Worm (Caenorhabditis elegans) whole organism, mixed stage, embryonic: ENCODE results near the gene F26F4.6.
"Not testable (repeated sequence)": the region's sequence is repeated elsewhere in the genome, so short reads cannot be mapped to it uniquely, and the experiment has no call there.

Source experiments
- bed-3 ChIP-seq: fragments of 200-800 bp; sonication (Bioruptor generic); optimal IDR thresholded peaks from 3 replicates; lab custom pipeline; 2018; ENCODE audit warnings: mild to moderate bottlenecking, missing genetic modification characterization, moderate library complexity, missing compliant biosample characterization
- ceh-39 ChIP-seq: fragments of 150-350 bp; optimal IDR thresholded peaks from 2 replicates; lab custom pipeline; 2014; ENCODE audit warnings: missing biosample characterization, missing genetic modification characterization
- ceh-43 ChIP-seq: fragments of 200-800 bp; sonication (Bioruptor generic); optimal IDR thresholded peaks from 2 replicates; lab custom pipeline; 2018; ENCODE audit warnings: mild to moderate bottlenecking, missing genetic modification characterization, moderate library complexity, missing compliant biosample characterization
- ceh-83 ChIP-seq: fragments of 200-800 bp; sonication (Bioruptor generic); optimal IDR thresholded peaks from 2 replicates; lab custom pipeline; 2018; ENCODE audit warnings: mild to moderate bottlenecking, missing genetic modification characterization, missing compliant biosample characterization
- ces-1 ChIP-seq: fragments of 150-350 bp; optimal IDR thresholded peaks from 2 replicates; lab custom pipeline; 2014; ENCODE audit warnings: missing biosample characterization, missing genetic modification reagents, missing genetic modification characterization
- cnd-1 ChIP-seq: fragments of 200-800 bp; sonication (Bioruptor generic); optimal IDR thresholded peaks from 2 replicates; lab custom pipeline; 2018; ENCODE audit warnings: mild to moderate bottlenecking, missing genetic modification characterization, missing compliant biosample characterization
- elt-3 ChIP-seq: fragments of 150-350 bp; optimal IDR thresholded peaks from 2 replicates; lab custom pipeline; 2014; ENCODE audit warnings: missing biosample characterization, missing genetic modification characterization
- ham-2 ChIP-seq: fragments of 200-800 bp; sonication (Bioruptor generic); optimal IDR thresholded peaks from 2 replicates; lab custom pipeline; 2018; ENCODE audit warnings: mild to moderate bottlenecking, missing genetic modification characterization, missing compliant biosample characterization
- hlh-1 ChIP-seq: fragments of 150-350 bp; optimal IDR thresholded peaks from 2 replicates; lab custom pipeline; 2014; ENCODE audit warnings: missing biosample characterization, missing genetic modification reagents, missing genetic modification characterization
- lin-13 ChIP-seq: fragments of 150-350 bp; optimal IDR thresholded peaks from 2 replicates; lab custom pipeline; 2014; ENCODE audit warnings: missing biosample characterization, missing genetic modification characterization
- lsy-2 ChIP-seq: fragments of 150-350 bp; optimal IDR thresholded peaks from 2 replicates; lab custom pipeline; 2014; ENCODE audit warnings: missing biosample characterization, missing genetic modification characterization
- mab-5 ChIP-seq: fragments of 150-350 bp; optimal IDR thresholded peaks from 2 replicates; lab custom pipeline; 2014; ENCODE audit warnings: missing biosample characterization, missing genetic modification characterization
- mep-1 ChIP-seq: fragments of 150-350 bp; optimal IDR thresholded peaks from 2 replicates; lab custom pipeline; 2017; ENCODE audit warnings: missing biosample characterization, missing genetic modification reagents, missing genetic modification characterization, inconsistent platforms
- nhr-12 ChIP-seq: fragments of 150-350 bp; optimal IDR thresholded peaks from 2 replicates; lab custom pipeline; 2014; ENCODE audit warnings: missing biosample characterization, missing genetic modification characterization
- nhr-2 ChIP-seq: fragments of 150-350 bp; optimal IDR thresholded peaks from 2 replicates; lab custom pipeline; 2014; ENCODE audit warnings: missing biosample characterization, missing genetic modification characterization
- nhr-237 ChIP-seq: fragments of 150-350 bp; optimal IDR thresholded peaks from 2 replicates; lab custom pipeline; 2014; ENCODE audit warnings: missing biosample characterization, missing genetic modification characterization
- nhr-28 ChIP-seq: fragments of 150-350 bp; optimal IDR thresholded peaks from 2 replicates; lab custom pipeline; 2014; ENCODE audit warnings: missing biosample characterization, missing genetic modification characterization
- nhr-76 ChIP-seq: sonication (generic microtip); optimal IDR thresholded peaks from 2 replicates; lab custom pipeline; 2017; ENCODE audit warnings: missing biosample characterization, missing genetic modification characterization
- pha-4 ChIP-seq: fragments of 150-350 bp; optimal IDR thresholded peaks from 2 replicates; lab custom pipeline; 2018; ENCODE audit warnings: missing biosample characterization, missing genetic modification reagents, missing genetic modification characterization
- sem-2 ChIP-seq: fragments of 200-800 bp; sonication (Bioruptor generic); optimal IDR thresholded peaks from 2 replicates; lab custom pipeline; 2018; ENCODE audit warnings: mild to moderate bottlenecking, missing genetic modification characterization, missing compliant biosample characterization
- snpc-4 ChIP-seq: fragments of 150-350 bp; optimal IDR thresholded peaks from 2 replicates; lab custom pipeline; 2014; ENCODE audit warnings: missing biosample characterization, missing genetic modification characterization
- sptf-1 ChIP-seq: sonication (generic microtip); optimal IDR thresholded peaks from 2 replicates; lab custom pipeline; 2017; ENCODE audit warnings: mild to moderate bottlenecking, missing genetic modification characterization, moderate library complexity, missing compliant biosample characterization
- tbx-8 ChIP-seq: fragments of 200-800 bp; sonication (Bioruptor generic); optimal IDR thresholded peaks from 2 replicates; lab custom pipeline; 2018; ENCODE audit warnings: mild to moderate bottlenecking, missing genetic modification characterization, moderate library complexity, missing compliant biosample characterization
- unc-120 ChIP-seq: sonication (generic microtip); optimal IDR thresholded peaks from 2 replicates; lab custom pipeline; 2017; ENCODE audit warnings: missing genetic modification characterization, missing compliant biosample characterization; ENCODE audit not compliant: poor library complexity, severe bottlenecking
- unc-39 ChIP-seq: fragments of 150-350 bp; optimal IDR thresholded peaks from 2 replicates; lab custom pipeline; 2014; ENCODE audit warnings: missing biosample characterization, missing genetic modification characterization
- unc-62 ChIP-seq: fragments of 150-350 bp; optimal IDR thresholded peaks from 2 replicates; lab custom pipeline; 2014; ENCODE audit warnings: missing biosample characterization, missing genetic modification reagents, missing genetic modification characterization
- zip-8 ChIP-seq: fragments of 150-350 bp; optimal IDR thresholded peaks from 2 replicates; lab custom pipeline; 2014; ENCODE audit warnings: missing biosample characterization, missing genetic modification characterization
- ztf-11 ChIP-seq: fragments of 150-350 bp; optimal IDR thresholded peaks from 2 replicates; lab custom pipeline; 2014; ENCODE audit warnings: missing biosample characterization, missing genetic modification characterization

Gene F26F4.6

DNA sequence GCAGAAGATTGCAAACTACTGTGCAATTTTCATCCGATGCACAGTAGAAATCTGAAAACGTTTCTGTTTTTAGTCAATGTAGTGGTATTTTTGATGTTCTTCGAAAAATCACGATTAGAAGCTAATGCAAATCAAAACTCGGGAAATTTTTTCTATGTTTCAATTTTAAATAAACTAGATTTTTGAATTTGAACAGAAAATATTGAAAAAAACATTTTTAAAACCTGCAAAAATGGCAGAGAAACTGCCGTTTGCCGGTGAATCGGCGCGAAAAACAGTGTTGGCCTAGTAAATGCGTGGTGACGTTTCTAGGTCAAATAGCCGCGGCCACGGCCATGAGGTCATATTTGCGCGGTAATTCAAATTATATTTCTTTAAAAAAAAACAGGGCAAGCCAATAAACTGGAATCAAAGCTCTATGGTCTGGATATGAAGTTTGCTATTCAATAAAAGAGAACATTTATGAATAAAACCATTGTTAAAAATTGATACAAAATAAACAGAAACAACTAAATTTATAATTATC, 36.8 kb upstream of the F26F4.6 start, which contains the start of gene set-2:
set-2 (minus strand) TSS at position 51 of the 526 bp plus-strand sequence.
- TF ChIP-seq ceh-83 (GFP tag; lab: Kevin White, UChicago): no peak
- TF ChIP-seq sptf-1 (tag; lab: Kevin White, UChicago): peak; percentile 66
- peak; percentile 15 for TF ChIP-seq lsy-2
- peak; percentile 9 for TF ChIP-seq pha-4 (tag; lab: Kevin White, UChicago)
- no peak for TF ChIP-seq nhr-237 (tag; lab: Kevin White, UChicago)
- TF ChIP-seq ces-1: peak; percentile 21

DNA sequence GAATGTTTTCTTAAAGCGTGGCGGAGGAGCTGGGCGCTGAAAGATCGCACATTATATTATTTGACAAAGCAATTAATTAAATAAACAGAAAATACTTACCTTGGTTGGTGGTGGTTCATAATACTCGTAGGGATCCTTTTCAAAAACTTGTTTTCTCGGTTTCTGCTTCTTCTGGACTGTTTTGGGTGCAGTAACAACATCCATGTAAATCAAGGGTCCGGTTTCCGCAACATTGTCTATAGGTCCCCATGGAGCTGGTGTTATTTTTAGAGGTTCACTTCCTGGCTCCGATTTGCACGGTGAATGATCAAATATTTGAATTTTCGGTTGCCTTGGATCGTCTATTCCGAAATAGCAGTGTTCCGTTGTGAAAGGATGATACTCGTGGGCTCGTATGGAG, 30.7 kb upstream of the F26F4.6 start:
- TF ChIP-seq tbx-8 (GFP tag; lab: Kevin White, UChicago) (no peak), unc-39 (tag; lab: Kevin White, UChicago) (no peak), ces-1 (no peak), ztf-11 (tag; lab: Kevin White, UChicago) (no peak), nhr-2 (no peak), zip-8 (no peak), sem-2 (GFP tag; lab: Kevin White, UChicago) (no peak), snpc-4 (tag; lab: Kevin White, UChicago) (no peak), nhr-76 (no peak), mep-1 (no peak), pha-4 (tag; lab: Kevin White, UChicago) (no peak), ham-2 (GFP tag; lab: Kevin White, UChicago) (no peak), ceh-39 (tag; lab: Kevin White, UChicago) (no peak), ceh-43 (GFP tag; lab: Kevin White, UChicago) (no peak), unc-62 (GFP tag; lab: Kevin White, UChicago) (no peak), lin-13 (no peak)

DNA sequence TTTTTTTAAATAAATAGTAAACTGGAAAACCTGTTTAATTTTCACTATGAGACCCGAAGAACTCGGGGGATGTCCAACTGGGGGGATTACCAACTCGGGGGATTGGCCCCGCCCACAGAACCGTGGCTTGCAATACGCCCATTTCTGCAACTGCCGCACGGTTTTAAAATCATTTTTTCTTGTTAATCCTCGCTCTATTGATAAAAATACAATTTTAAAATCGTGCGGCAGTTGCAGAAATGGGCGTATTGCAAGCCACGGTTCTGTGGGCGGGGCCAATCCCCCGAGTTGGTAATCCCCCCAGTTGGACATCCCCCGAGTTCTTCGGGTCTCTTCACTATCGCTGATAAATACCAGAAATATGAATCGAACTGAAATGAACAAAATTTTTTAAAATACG, 28.6 kb upstream of the F26F4.6 start, which contains the start of gene mmab-1:
mmab-1 (minus strand) TSS at position 95 of the 400 bp plus-strand sequence.
- TF ChIP-seq mep-1; cnd-1; sptf-1 (tag; lab: Kevin White, UChicago): not testable (repeated sequence)

DNA sequence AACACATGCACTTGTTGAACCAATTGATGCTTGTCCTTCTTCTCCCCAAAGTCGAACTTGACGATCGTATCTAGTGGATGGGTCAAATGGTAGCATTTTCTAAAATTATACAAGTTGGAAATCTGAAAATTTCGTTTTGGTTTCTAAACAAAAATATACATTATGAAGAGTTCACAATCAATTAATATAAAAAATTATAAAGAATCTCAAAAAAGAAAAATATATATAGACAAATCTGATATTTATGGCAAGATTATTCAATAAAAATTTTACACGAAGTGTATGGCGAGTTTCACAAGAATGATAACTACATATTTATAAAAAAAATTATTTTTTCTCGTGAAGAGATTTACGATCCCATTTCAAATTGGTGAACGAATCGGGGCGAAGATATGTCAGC, 26.8 kb upstream of the F26F4.6 start, which contains the start of gene ula-1:
ula-1 (minus strand) TSS at position 101 of the 400 bp plus-strand sequence.
- no peak for TF ChIP-seq mab-5 (tag; lab: Kevin White, UChicago)
- TF ChIP-seq elt-3 (tag; lab: Kevin White, UChicago): no peak
- no peak for TF ChIP-seq unc-62 (GFP tag; lab: Kevin White, UChicago)
- TF ChIP-seq sem-2 (GFP tag; lab: Kevin White, UChicago): no peak
- no peak for TF ChIP-seq nhr-28 (tag; lab: Kevin White, UChicago)

DNA sequence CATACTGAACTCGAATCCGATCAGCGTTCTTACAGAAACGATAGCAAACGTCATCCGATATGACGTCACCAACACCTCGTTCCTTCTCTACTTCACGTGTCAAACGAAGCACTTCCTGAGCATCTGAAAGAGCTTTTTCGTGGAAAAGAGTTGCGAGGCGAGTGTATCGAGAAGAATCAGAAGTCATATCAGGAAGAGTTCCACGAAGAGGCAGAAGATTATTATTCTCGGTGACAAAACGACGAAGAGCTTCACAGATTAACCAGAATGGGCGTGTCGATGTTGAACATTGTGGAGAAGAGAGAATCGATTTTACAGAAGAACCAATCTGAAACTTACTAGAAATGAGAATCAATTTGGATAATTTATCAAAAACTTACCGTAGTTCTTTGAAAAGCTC, 25.5 kb upstream of the F26F4.6 start:
- TF ChIP-seq ceh-43 (GFP tag; lab: Kevin White, UChicago): no peak
- no peak for TF ChIP-seq nhr-76
- TF ChIP-seq pha-4 (tag; lab: Kevin White, UChicago): no peak
- no peak for TF ChIP-seq nhr-237 (tag; lab: Kevin White, UChicago)

DNA sequence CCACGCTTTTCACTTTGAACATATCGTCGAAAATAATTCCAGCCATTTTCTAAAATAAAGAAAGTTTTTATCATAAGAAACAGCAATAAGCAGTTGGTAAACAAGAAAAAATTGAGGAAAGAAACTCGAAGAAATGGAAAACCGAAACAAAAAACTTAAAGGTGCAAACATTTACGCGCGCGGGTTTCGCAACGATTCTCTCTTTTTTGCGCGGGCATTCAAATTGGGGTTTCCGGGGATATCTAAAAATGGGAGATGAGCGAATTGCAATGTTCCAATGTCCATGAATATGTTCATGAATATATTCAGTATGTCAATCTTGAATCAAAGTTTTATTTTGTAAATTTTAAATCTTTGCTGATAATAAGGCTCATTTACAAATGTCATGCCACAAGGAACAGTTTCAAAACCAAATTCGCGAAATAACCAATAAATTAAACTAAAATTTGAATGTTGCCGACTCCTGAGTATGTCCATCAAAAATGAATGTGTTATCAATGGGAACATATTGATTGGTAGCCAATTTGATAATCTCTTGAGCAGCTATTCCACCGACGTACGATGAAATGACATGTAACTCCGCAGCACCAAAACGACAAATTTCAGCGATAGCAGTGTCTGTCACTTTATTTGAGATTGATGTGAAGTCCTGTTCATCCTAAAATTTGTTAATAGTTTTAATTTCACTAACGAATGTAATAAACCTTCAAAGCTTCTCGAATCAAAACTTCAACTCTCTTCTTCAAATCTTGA, 24.7 kb upstream of the F26F4.6 start, which contains the start of gene rpb-8:
rpb-8 (minus strand) TSS at position 49 of the 753 bp plus-strand sequence.
- TF ChIP-seq elt-3 (tag; lab: Kevin White, UChicago): no peak
- no peak for TF ChIP-seq nhr-76
- TF ChIP-seq hlh-1: no peak
- TF ChIP-seq nhr-2: no peak
- TF ChIP-seq unc-120 (tag; lab: Kevin White, UChicago): peak; percentile 61
- no peak for TF ChIP-seq mab-5 (tag; lab: Kevin White, UChicago)
- peak; percentile 13 for TF ChIP-seq nhr-237 (tag; lab: Kevin White, UChicago)
- TF ChIP-seq pha-4 (tag; lab: Kevin White, UChicago): no peak
- TF ChIP-seq ceh-83 (GFP tag; lab: Kevin White, UChicago): no peak
- TF ChIP-seq nhr-12 (tag; lab: Kevin White, UChicago): no peak
- peak; percentile 55 for TF ChIP-seq mep-1
- no peak for TF ChIP-seq zip-8
- TF ChIP-seq bed-3 (GFP tag; lab: Kevin White, UChicago): no peak
- TF ChIP-seq lsy-2: peak; percentile 67
- TF ChIP-seq, all 35 proteins: peak for 4
